Fruit fly (Drosophila melanogaster) whole organism, prepupa: ENCODE results near the gene mtg.

Experiments
- CG6854 ChIP-seq: fragments of 200-800 bp; sonication (Bioruptor generic); optimal IDR thresholded peaks from 2 replicates; lab custom pipeline; 2017; ENCODE audit warnings: missing biosample characterization, mild to moderate bottlenecking, missing genetic modification characterization
- CG7368 ChIP-seq: fragments of 200-800 bp; sonication (Bioruptor generic); optimal IDR thresholded peaks from 3 replicates; lab custom pipeline; 2016; ENCODE audit warnings: missing biosample characterization, missing genetic modification characterization
- Eip75B ChIP-seq: fragments of 200-800 bp; sonication (Bioruptor generic); optimal IDR thresholded peaks from 3 replicates; lab custom pipeline; 2016; ENCODE audit warnings: missing biosample characterization, missing genetic modification characterization
- Ets96B ChIP-seq: fragments of 200-800 bp; optimal IDR thresholded peaks from 2 replicates; lab custom pipeline; 2019; ENCODE audit warnings: missing biosample characterization, mild to moderate bottlenecking, missing genetic modification characterization, moderate library complexity
- OdsH ChIP-seq: fragments of 200-800 bp; sonication (Bioruptor generic); optimal IDR thresholded peaks from 3 replicates; lab custom pipeline; 2016; ENCODE audit warnings: missing biosample characterization, missing genetic modification characterization

dm6 chr3R:8269740-8270139 is 19.4 kb downstream of the mtg start, which contains the start of gene CG9630:
- TF ChIP-seq OdsH (GFP tag; lab: Kevin White, UChicago) (no peak), CG6854 (no peak), CG7368 (no peak), Eip75B (GFP tag; lab: Kevin White, UChicago) (no peak), Ets96B (tag; lab: Kevin White, UChicago) (no peak)
